Fruit fly (Drosophila melanogaster): ENCODE data around the gene CG5439.

DNA sequence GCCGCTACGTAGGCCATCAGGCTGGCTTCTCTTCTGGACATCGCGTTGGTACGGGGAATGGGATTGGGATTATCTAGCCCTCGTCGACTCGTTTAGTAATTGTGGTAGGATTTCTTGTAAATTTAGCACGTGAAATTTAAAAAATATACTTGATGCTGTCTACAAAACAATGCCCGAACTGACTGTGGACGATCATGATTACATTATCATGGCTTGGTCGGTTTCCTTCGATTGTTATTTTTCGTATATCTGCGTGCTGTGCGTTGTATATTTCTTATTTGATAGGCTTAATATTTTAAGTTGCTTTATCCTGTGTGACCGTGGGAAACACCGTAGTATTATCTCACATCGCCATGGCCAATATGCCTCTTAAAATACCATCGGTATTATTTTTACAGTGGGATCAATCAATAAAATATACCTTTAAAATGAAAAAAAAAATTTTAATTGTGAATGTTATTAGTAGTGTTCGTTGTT is 26.0 kb downstream of the CG5439 start, which contains the start of gene CG16972:
- no peak for TF ChIP-seq pan (optimal IDR thresholded peaks at IDR 0.05)
- no peak for TF ChIP-seq psq (optimal IDR thresholded peaks at IDR 0.05)
- no peak for TF ChIP-seq EcR (GFP tag; optimal IDR thresholded peaks at IDR 0.05)
- TF ChIP-seq CG8478 (optimal IDR thresholded peaks at IDR 0.05): no peak
- TF ChIP-seq Dll (optimal IDR thresholded peaks at IDR 0.05): no peak
- TF ChIP-seq usp (GFP tag; optimal IDR thresholded peaks at IDR 0.05): no peak

All from whole organism.